Fruit fly (Drosophila melanogaster): ENCODE results near the gene Ptp10D.

dm6 chrX:11658181-11658842 is 36.5 kb downstream of the Ptp10D start:
- TF ChIP-seq usp (GFP tag; optimal IDR thresholded peaks at IDR 0.05) (no peak), pan (optimal IDR thresholded peaks at IDR 0.05) (no peak), CG8478 (optimal IDR thresholded peaks at IDR 0.05) (no peak)
